Fruit fly (Drosophila melanogaster) whole organism, embryonic: ENCODE data around the gene CG4854.

Source experiments
- Abd-B ChIP-seq: fragments of 200-800 bp; sonication (Bioruptor generic); optimal IDR thresholded peaks from 2 replicates; lab custom pipeline; 2018; ENCODE audit warnings: missing biosample characterization, mild to moderate bottlenecking, missing genetic modification characterization, moderate library complexity
- Bteb2 ChIP-seq: fragments of 200-800 bp; sonication (Bioruptor generic); optimal IDR thresholded peaks from 2 replicates; lab custom pipeline; 2016; ENCODE audit warnings: missing biosample characterization, missing genetic modification characterization
- CG10267 ChIP-seq: fragments of 200-800 bp; sonication (Bioruptor generic); optimal IDR thresholded peaks from 2 replicates; lab custom pipeline; 2018; ENCODE audit warnings: missing biosample characterization, mild to moderate bottlenecking, missing genetic modification characterization, moderate library complexity
- CG10366 ChIP-seq: fragments of 200-800 bp; sonication (Bioruptor generic); IDR thresholded peaks from 2 replicates; pipeline ENCODE4 v1.3.6; 2022; ENCODE audit warnings: missing biosample characterization, missing genetic modification characterization
- CG10431 ChIP-seq: fragments of 200-800 bp; sonication (Bioruptor generic); optimal IDR thresholded peaks from 3 replicates; lab custom pipeline; 2018; ENCODE audit warnings: missing biosample characterization, mild to moderate bottlenecking, missing genetic modification characterization
- CG10543 ChIP-seq: fragments of 200-800 bp; sonication (Bioruptor generic); optimal IDR thresholded peaks from 3 replicates; lab custom pipeline; 2017; ENCODE audit warnings: missing biosample characterization, mild to moderate bottlenecking, missing genetic modification characterization, moderate library complexity
- CG11504 ChIP-seq: fragments of 200-800 bp; sonication (Bioruptor generic); optimal IDR thresholded peaks from 3 replicates; lab custom pipeline; 2019; ENCODE audit warnings: missing biosample characterization, mild to moderate bottlenecking, missing genetic modification characterization, moderate library complexity
- CG1233 ChIP-seq: fragments of 200-800 bp; sonication (Bioruptor generic); optimal IDR thresholded peaks from 4 replicates; lab custom pipeline; 2018; ENCODE audit warnings: missing biosample characterization, mild to moderate bottlenecking, missing genetic modification characterization
- CG14441 ChIP-seq: fragments of 200-800 bp; sonication (Bioruptor generic); IDR thresholded peaks from 2 replicates; pipeline ENCODE4 v1.3.6; 2022; ENCODE audit warnings: missing biosample characterization, missing genetic modification characterization
- CG14860 ChIP-seq: fragments of 200-800 bp; sonication (Bioruptor generic); IDR thresholded peaks from 3 replicates; pipeline ENCODE4 v1.3.6; 2022; ENCODE audit warnings: missing biosample characterization, missing genetic modification characterization; ENCODE audit not compliant: partially characterized antibody
- CG15479 ChIP-seq: fragments of 200-800 bp; sonication (Bioruptor generic); optimal IDR thresholded peaks from 3 replicates; lab custom pipeline; 2019; ENCODE audit warnings: missing biosample characterization, mild to moderate bottlenecking, missing genetic modification characterization, moderate library complexity
- CG1602 ChIP-seq: fragments of 200-800 bp; sonication (Bioruptor generic); optimal IDR thresholded peaks from 3 replicates; lab custom pipeline; 2016; ENCODE audit warnings: missing biosample characterization, missing genetic modification characterization
- CG16863 ChIP-seq: fragments of 200-800 bp; sonication (Bioruptor generic); optimal IDR thresholded peaks from 3 replicates; lab custom pipeline; 2016; ENCODE audit warnings: missing biosample characterization, missing genetic modification characterization
- CG17385 ChIP-seq: fragments of 200-800 bp; sonication (Bioruptor generic); optimal IDR thresholded peaks from 3 replicates; lab custom pipeline; 2018; ENCODE audit warnings: missing biosample characterization, mild to moderate bottlenecking, missing genetic modification characterization
- CG2678 ChIP-seq: fragments of 200-800 bp; sonication (Bioruptor generic); optimal IDR thresholded peaks from 3 replicates; lab custom pipeline; 2019; ENCODE audit warnings: missing biosample characterization, mild to moderate bottlenecking, missing genetic modification characterization, moderate library complexity
- CG31388 ChIP-seq: fragments of 200-800 bp; sonication (Bioruptor generic); optimal IDR thresholded peaks from 2 replicates; lab custom pipeline; 2016; ENCODE audit warnings: missing biosample characterization, missing genetic modification characterization
- CG32532 ChIP-seq: fragments of 200-800 bp; sonication (Bioruptor generic); IDR thresholded peaks from 2 replicates; pipeline ENCODE4 v1.3.6; 2022; ENCODE audit warnings: missing biosample characterization, missing genetic modification characterization
- CG43689 ChIP-seq: fragments of 200-800 bp; sonication (Bioruptor generic); IDR thresholded peaks from 2 replicates; pipeline ENCODE4 v1.3.6; 2022; ENCODE audit warnings: missing biosample characterization, missing genetic modification characterization
- CG5180 ChIP-seq: fragments of 200-800 bp; sonication (Bioruptor generic); optimal IDR thresholded peaks from 3 replicates; lab custom pipeline; 2017; ENCODE audit warnings: missing biosample characterization, missing genetic modification characterization, mild to moderate bottlenecking, moderate library complexity, missing genetic modification reagents
- CG8388 ChIP-seq: fragments of 200-800 bp; sonication (Bioruptor generic); optimal IDR thresholded peaks from 2 replicates; lab custom pipeline; 2019; ENCODE audit warnings: missing biosample characterization, mild to moderate bottlenecking, missing genetic modification characterization, moderate library complexity
- CG8924 ChIP-seq: fragments of 200-800 bp; optimal IDR thresholded peaks from 3 replicates; lab custom pipeline; 2019; ENCODE audit warnings: missing biosample characterization, mild to moderate bottlenecking, missing genetic modification characterization, moderate library complexity
- CG9932 ChIP-seq: fragments of 200-800 bp; sonication (Bioruptor generic); IDR thresholded peaks from 2 replicates; pipeline ENCODE4 v1.3.6; 2022; ENCODE audit warnings: missing biosample characterization, missing genetic modification characterization
- Camta ChIP-seq: fragments of 200-800 bp; sonication (Bioruptor generic); optimal IDR thresholded peaks from 2 replicates; lab custom pipeline; 2016; ENCODE audit warnings: missing biosample characterization, missing genetic modification characterization
- Ets65A ChIP-seq: fragments of 200-800 bp; sonication (Bioruptor generic); peaks from one replicate; lab custom pipeline; 2016; ENCODE audit warnings: missing biosample characterization, missing genetic modification characterization
- Fer2 ChIP-seq: fragments of 200-800 bp; sonication (Bioruptor generic); optimal IDR thresholded peaks from 2 replicates; lab custom pipeline; 2018; ENCODE audit warnings: missing biosample characterization, mild to moderate bottlenecking, missing genetic modification characterization, moderate library complexity
- HLHmδ ChIP-seq: fragments of 200-800 bp; sonication (Bioruptor generic); optimal IDR thresholded peaks from 2 replicates; lab custom pipeline; 2018; ENCODE audit warnings: missing biosample characterization, mild to moderate bottlenecking, missing genetic modification characterization, moderate library complexity
- HmgD ChIP-seq: fragments of 200-800 bp; sonication (Bioruptor generic); optimal IDR thresholded peaks from 3 replicates; lab custom pipeline; 2016; ENCODE audit warnings: missing biosample characterization, missing genetic modification characterization
- Kr ChIP-seq: fragments of 200-800 bp; sonication (Bioruptor generic); optimal IDR thresholded peaks from 2 replicates; lab custom pipeline; 2017; ENCODE audit warnings: missing biosample characterization, mild to moderate bottlenecking, missing genetic modification characterization
- Mrtf ChIP-seq: fragments of 200-800 bp; sonication (Bioruptor generic); IDR thresholded peaks from 3 replicates; pipeline ENCODE4 v1.3.6; 2022; ENCODE audit warnings: missing biosample characterization, missing genetic modification characterization
- Oli ChIP-seq: fragments of 200-800 bp; sonication (Bioruptor generic); optimal IDR thresholded peaks from 2 replicates; lab custom pipeline; 2018; ENCODE audit warnings: missing biosample characterization, mild to moderate bottlenecking, missing genetic modification characterization, moderate library complexity
- PHDP ChIP-seq: fragments of 200-800 bp; sonication (Bioruptor generic); optimal IDR thresholded peaks from 3 replicates; lab custom pipeline; 2018; ENCODE audit warnings: missing biosample characterization, mild to moderate bottlenecking, missing genetic modification characterization, moderate library complexity
- Side ChIP-seq: fragments of 200-800 bp; sonication (Bioruptor generic); optimal IDR thresholded peaks from 2 replicates; lab custom pipeline; 2016; ENCODE audit warnings: missing biosample characterization, missing genetic modification characterization
- Sox102F ChIP-seq: fragments of 200-800 bp; sonication (Bioruptor generic); optimal IDR thresholded peaks from 2 replicates; lab custom pipeline; 2018; ENCODE audit warnings: missing biosample characterization, mild to moderate bottlenecking, missing genetic modification characterization, moderate library complexity
- Stat92E ChIP-seq, 3 experiments: fragments of >200 bp in 2 of 3; fragments of 200-800 bp in 1 of 3; sonication (Bioruptor generic) in 1 of 3; optimal IDR thresholded peaks; 2 replicates each; lab custom pipeline; 2017 to 2019; ENCODE audit warnings: missing biosample characterization in 3 of 3, missing genetic modification characterization in 3 of 3, mild to moderate bottlenecking in 1 of 3, moderate library complexity in 1 of 3
- Xrp1 ChIP-seq: fragments of 200-800 bp; sonication (Bioruptor generic); IDR thresholded peaks from 2 replicates; pipeline ENCODE4 v1.3.6; 2022; ENCODE audit warnings: missing biosample characterization, missing genetic modification characterization
- emc ChIP-seq: fragments of 200-800 bp; sonication (Bioruptor generic); optimal IDR thresholded peaks from 2 replicates; lab custom pipeline; 2016; ENCODE audit warnings: missing biosample characterization, missing genetic modification characterization
- exex ChIP-seq: fragments of 200-800 bp; sonication (Bioruptor generic); optimal IDR thresholded peaks from 4 replicates; lab custom pipeline; 2018; ENCODE audit warnings: missing biosample characterization, mild to moderate bottlenecking, missing genetic modification characterization, moderate library complexity
- gem ChIP-seq: fragments of 200-800 bp; sonication (Bioruptor generic); optimal IDR thresholded peaks from 2 replicates; lab custom pipeline; 2019; ENCODE audit warnings: missing biosample characterization, mild to moderate bottlenecking, missing genetic modification characterization, moderate library complexity
- grn ChIP-seq: fragments of 200-800 bp; sonication (Bioruptor generic); optimal IDR thresholded peaks from 3 replicates; lab custom pipeline; 2017; ENCODE audit warnings: missing biosample characterization, missing genetic modification characterization
- inv ChIP-seq: fragments of 200-800 bp; sonication (Bioruptor generic); IDR thresholded peaks from 2 replicates; pipeline ENCODE4 v1.3.6; 2022; ENCODE audit warnings: missing biosample characterization, missing genetic modification characterization; ENCODE audit not compliant: partially characterized antibody
- jigr1 ChIP-seq: fragments of 200-800 bp; sonication (Bioruptor generic); IDR thresholded peaks from 3 replicates; pipeline ENCODE4 v1.3.6; 2022; ENCODE audit warnings: missing biosample characterization, missing genetic modification characterization
- kah ChIP-seq: fragments of 200-800 bp; sonication (Bioruptor generic); optimal IDR thresholded peaks from 2 replicates; lab custom pipeline; 2018; ENCODE audit warnings: missing biosample characterization, mild to moderate bottlenecking, missing genetic modification characterization
- knrl ChIP-seq: fragments of 200-800 bp; sonication (Bioruptor generic); IDR thresholded peaks from 3 replicates; pipeline ENCODE4 v1.3.6; 2022; ENCODE audit warnings: missing biosample characterization, missing genetic modification characterization; ENCODE audit not compliant: partially characterized antibody
- peb ChIP-seq: fragments of 200-800 bp; sonication (Bioruptor generic); IDR thresholded peaks from 2 replicates; pipeline ENCODE4 v1.3.6; 2022; ENCODE audit warnings: missing biosample characterization, missing genetic modification characterization
- ro ChIP-seq: fragments of 200-800 bp; sonication (Bioruptor generic); IDR thresholded peaks from 2 replicates; pipeline ENCODE4 v1.3.6; 2022; ENCODE audit warnings: missing biosample characterization, missing genetic modification characterization
- sens-2 ChIP-seq: fragments of 200-800 bp; sonication (Bioruptor generic); IDR thresholded peaks from 2 replicates; pipeline ENCODE4 v1.3.6; 2022; ENCODE audit warnings: missing biosample characterization, missing genetic modification characterization
- slp2 ChIP-seq: fragments of 200-800 bp; sonication (Bioruptor generic); optimal IDR thresholded peaks from 2 replicates; lab custom pipeline; 2016; ENCODE audit warnings: missing biosample characterization, missing genetic modification characterization
- sna ChIP-seq: fragments of 200-800 bp; sonication (Bioruptor generic); IDR thresholded peaks from 2 replicates; pipeline ENCODE4 v1.3.6; 2022; ENCODE audit warnings: missing biosample characterization, missing genetic modification characterization; ENCODE audit not compliant: partially characterized antibody
- tup ChIP-seq: fragments of 200-800 bp; sonication (Bioruptor generic); optimal IDR thresholded peaks from 2 replicates; lab custom pipeline; 2016; ENCODE audit warnings: missing biosample characterization, mild to moderate bottlenecking, missing genetic modification characterization, moderate library complexity
- vnd ChIP-seq: fragments of 200-800 bp; sonication (Bioruptor generic); IDR thresholded peaks from 3 replicates; pipeline ENCODE4 v1.3.6; 2022; ENCODE audit warnings: missing biosample characterization, missing genetic modification characterization; ENCODE audit not compliant: partially characterized antibody
- zfh2 ChIP-seq: fragments of 200-800 bp; sonication (Bioruptor generic); optimal IDR thresholded peaks from 2 replicates; lab custom pipeline; 2016; ENCODE audit warnings: missing biosample characterization, missing genetic modification characterization

CG4854 gene

dm6 chr3R:20001595-20001997, 26.3 kb upstream of the CG4854 start (continued):
- TF ChIP-seq tup (GFP tag; lab: Kevin White, UChicago) (no peak), CG8924 (no peak), CG31388 (GFP tag; lab: Kevin White, UChicago) (no peak), inv (GFP tag; lab: Robert Waterston, UW) (no peak), Fer2 (tag; lab: Kevin White, UChicago) (no peak), slp2 (GFP tag; lab: Kevin White, UChicago) (no peak), knrl (GFP tag; lab: Robert Waterston, UW) (no peak), CG32532 (GFP tag; lab: Robert Waterston, UW) (peak; percentile 24; the same call in 1 of the 2 replicates), exex (no peak), Stat92E (GFP tag; optimal IDR thresholded peaks at IDR 0.05; lab: Kevin White, UChicago) (no peak), Xrp1 (no peak), Kr (GFP tag; lab: Kevin White, UChicago) (no peak), CG5180 (GFP tag; lab: Kevin White, UChicago) (no peak), CG9932 (GFP tag; lab: Robert Waterston, UW) (no peak), Bteb2 (GFP tag; lab: Kevin White, UChicago) (no peak), CG10431 (GFP tag; lab: Kevin White, UChicago) (no peak), CG10267 (peak; percentile 2), HmgD (no peak), Ets65A (GFP tag; lab: Kevin White, UChicago) (peak; percentile 91), grn (no peak), CG10543 (GFP tag; lab: Kevin White, UChicago) (no peak), sna (GFP tag; lab: Robert Waterston, UW) (no peak), zfh2 (GFP tag; lab: Kevin White, UChicago) (no peak), CG11504 (peak; percentile 45), PHDP (tag; lab: Kevin White, UChicago) (no peak), emc (no peak), CG2678 (tag; lab: Kevin White, UChicago) (peak; percentile 20), CG14860 (GFP tag; lab: Robert Waterston, UW) (no peak), Camta (GFP tag; lab: Kevin White, UChicago) (no peak), Oli (tag; lab: Kevin White, UChicago) (peak; percentile 5), CG10366 (GFP tag; lab: Robert Waterston, UW) (no peak), CG1602 (no peak), vnd (GFP tag; lab: Robert Waterston, UW) (no peak), kah (GFP tag; lab: Kevin White, UChicago) (no peak), HLHmδ (GFP tag; lab: Kevin White, UChicago) (no peak), CG17385 (GFP tag; lab: Kevin White, UChicago) (no peak), CG43689 (GFP tag; lab: Robert Waterston, UW) (no peak), CG15479 (no peak), CG1233 (no peak), jigr1 (GFP tag; lab: Robert Waterston, UW) (no peak), sens-2 (GFP tag; lab: Robert Waterston, UW) (no peak), Side (GFP tag; lab: Kevin White, UChicago) (no peak), Abd-B (GFP tag; lab: Kevin White, UChicago) (peak; percentile 35), Mrtf (GFP tag; lab: Robert Waterston, UW) (no peak), gem (tag; lab: Kevin White, UChicago) (peak; percentile 44), CG14441 (no peak), peb (GFP tag; lab: Robert Waterston, UW) (no peak), ro (no peak), Sox102F (GFP tag; lab: Kevin White, UChicago) (peak; percentile 24), CG8388 (GFP tag; lab: Kevin White, UChicago) (no peak), CG16863 (no peak)
